Fruit fly (Drosophila melanogaster): ENCODE data around the gene CG43218.
A peak's percentile ranks its signal among the peaks of the same experiment; 100 is the strongest.

DNA sequence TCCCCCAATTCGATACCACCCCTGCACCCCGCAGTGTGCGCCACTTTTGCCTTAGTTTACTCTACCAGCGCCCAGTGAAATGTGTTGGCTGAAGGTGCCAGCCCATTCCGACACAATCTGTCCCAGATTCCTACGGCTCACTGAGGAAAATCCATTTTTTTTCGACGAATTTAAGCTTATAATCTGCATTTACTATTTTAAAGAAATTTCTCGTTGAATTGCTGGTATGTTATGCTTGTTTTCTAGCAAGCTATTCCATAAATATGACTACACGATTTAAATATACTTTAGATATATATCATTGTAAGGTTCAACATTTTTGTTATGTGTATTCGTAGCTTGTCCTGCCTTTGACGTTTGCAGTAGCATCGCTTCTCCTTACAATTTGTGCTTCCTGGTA, 34.6 kb upstream of the CG43218 start:
- TF ChIP-seq CG8159 (tag; optimal IDR thresholded peaks at IDR 0.05) (no peak), Ets98B (GFP tag; IDR thresholded peaks at IDR 0.05) (peak; percentile 52; the same call in 1 of the 2 replicates), Snoo (tag; optimal IDR thresholded peaks at IDR 0.05) (no peak), CG17806 (tag; optimal IDR thresholded peaks at IDR 0.05) (no peak), CG15710 (tag; optimal IDR thresholded peaks at IDR 0.05) (no peak), CG4496 (GFP tag; IDR thresholded peaks at IDR 0.05) (peak; percentile 61; the same call in 1 of the 3 replicates), CG9948 (tag; optimal IDR thresholded peaks at IDR 0.05) (peak; percentile 8), Pif1A (GFP tag; optimal IDR thresholded peaks at IDR 0.05) (peak; percentile 20), Pif1B (GFP tag; optimal IDR thresholded peaks at IDR 0.05) (no peak), EcR (GFP tag; optimal IDR thresholded peaks at IDR 0.05) (no peak), rn (GFP tag; IDR thresholded peaks at IDR 0.05) (no peak)

Measured in whole organism, pupa.